Worm (Caenorhabditis elegans): ENCODE data around the gene C44C1.6.
A peak's percentile ranks its signal among the peaks of the same experiment; 100 is the strongest.

The C44C1.6 gene

DNA sequence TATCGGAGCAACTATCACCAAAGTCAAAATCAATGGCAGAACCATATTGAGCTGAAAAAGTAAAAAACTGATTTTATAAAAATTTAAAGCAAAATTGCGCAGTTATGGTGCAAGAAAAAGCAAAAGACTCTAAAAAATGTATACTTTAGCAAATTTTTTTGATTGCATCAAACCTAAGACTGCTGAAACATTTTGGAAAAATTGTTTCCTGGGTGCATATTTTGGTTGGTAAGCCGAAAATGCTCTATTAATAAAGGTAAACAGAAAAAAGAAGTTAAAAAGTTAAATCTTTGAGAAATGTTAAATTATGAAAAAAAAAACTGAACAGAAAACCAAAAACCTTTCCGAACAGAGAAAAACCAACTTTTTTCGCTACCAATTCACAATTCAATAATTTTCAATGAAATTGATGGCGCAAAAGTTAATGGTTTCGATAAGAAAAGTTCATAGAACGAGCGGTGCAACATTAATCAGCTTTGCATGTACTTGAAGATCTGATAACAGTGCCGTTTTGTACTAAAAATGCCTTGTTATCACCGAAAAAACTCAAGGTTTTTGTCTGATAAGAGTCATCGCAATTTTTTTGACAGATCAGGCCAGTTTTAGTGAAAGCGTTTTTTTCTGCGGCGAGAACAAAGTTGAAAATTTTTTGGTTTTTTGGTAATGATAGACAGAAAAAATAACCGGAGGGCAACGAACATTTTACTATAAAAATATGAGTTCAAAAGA, 8.1 kb upstream of the C44C1.6 start, which contains the start of gene abhd-3.2 (continued):
- TF ChIP-seq lir-1 (GFP tag; conservative IDR thresholded peaks at IDR 0.05) (no peak), ama-1 (optimal IDR thresholded peaks at IDR 0.05) (no peak), ama-1 (GFP tag; optimal IDR thresholded peaks at IDR 0.05) (no peak), nhr-90 (tag; optimal IDR thresholded peaks at IDR 0.05) (no peak), nhr-80 (tag; optimal IDR thresholded peaks at IDR 0.05) (peak; percentile 98), F37B4.10 (GFP tag; IDR thresholded peaks at IDR 0.05) (no peak), lin-26 (GFP tag; IDR thresholded peaks at IDR 0.05) (no peak), nhr-179 (tag; optimal IDR thresholded peaks at IDR 0.05) (no peak), ztf-6 (GFP tag; IDR thresholded peaks at IDR 0.05) (no peak), dpl-1 (GFP tag; optimal IDR thresholded peaks at IDR 0.05) (no peak), Y95B8A.8 (GFP tag; IDR thresholded peaks at IDR 0.05) (no peak), ztf-18 (tag; optimal IDR thresholded peaks at IDR 0.05) (no peak), mcd-1 (GFP tag; IDR thresholded peaks at IDR 0.05) (no peak), B0336.3 (GFP tag; IDR thresholded peaks at IDR 0.05) (peak; percentile 44; the same call in 1 of the 2 replicates), F23B12.7 (tag; optimal IDR thresholded peaks at IDR 0.05; ENCODE audit: insufficient read depth) (no peak), T26A5.8 (tag; optimal IDR thresholded peaks at IDR 0.05) (no peak), tlf-1 (GFP tag; optimal IDR thresholded peaks at IDR 0.05) (peak; percentile 44), ztf-26 (tag; optimal IDR thresholded peaks at IDR 0.05) (peak; percentile 19), hlh-12 (tag; optimal IDR thresholded peaks at IDR 0.05) (no peak)

DNA sequence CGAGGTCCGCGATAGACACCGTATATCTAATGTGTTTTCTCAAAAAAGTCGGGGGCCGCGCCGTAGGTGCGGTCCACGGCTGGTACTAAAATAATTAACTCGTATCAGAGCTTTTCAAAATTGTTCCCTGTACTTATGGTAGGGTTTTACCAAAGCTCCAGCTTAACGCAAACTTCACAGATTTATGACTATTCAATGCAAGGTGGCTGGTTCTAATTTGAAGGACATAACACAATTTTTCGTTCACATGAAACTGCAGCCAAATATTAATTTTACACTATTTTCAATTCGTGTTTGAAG, 5.1 kb upstream of the C44C1.6 start:
- TF ChIP-seq snpc-4 (GFP tag; optimal IDR thresholded peaks at IDR 0.05) (no peak), snpc-4 (tag; optimal IDR thresholded peaks at IDR 0.05) (peak in 2 of 4 experiments; percentile 62 to 72), Y67H2A.10 (GFP tag; conservative IDR thresholded peaks at IDR 0.05) (no peak)

- TF ChIP-seq madf-6 (GFP tag; IDR thresholded peaks at IDR 0.05) (no peak; the same call in 1 of the 2 replicates), mcd-1 (GFP tag; IDR thresholded peaks at IDR 0.05) (no peak), snpc-1.1 (tag; optimal IDR thresholded peaks at IDR 0.05; ENCODE audit: insufficient read depth) (no peak), nhr-80 (tag; optimal IDR thresholded peaks at IDR 0.05) (peak; percentile 37), attf-5 (GFP tag; optimal IDR thresholded peaks at IDR 0.05) (peak; percentile 21), madf-3 (GFP tag; IDR thresholded peaks at IDR 0.05) (no peak), hrde-1 (tag; optimal IDR thresholded peaks at IDR 0.05; ENCODE audit: borderline replicate concordance) (no peak), F55B11.4 (tag; optimal IDR thresholded peaks at IDR 0.05; ENCODE audit: borderline replicate concordance, insufficient read depth) (no peak), let-526 (GFP tag; IDR thresholded peaks at IDR 0.05) (no peak), snpc-4 (GFP tag; optimal IDR thresholded peaks at IDR 0.05) (no peak), snpc-4 (tag; optimal IDR thresholded peaks at IDR 0.05) (peak in 2 of 4 experiments; percentile 80 to 82), ztf-26 (tag; optimal IDR thresholded peaks at IDR 0.05) (no peak), zfh-2 (GFP tag; conservative IDR thresholded peaks at IDR 0.05) (peak; percentile 69), hlh-12 (tag; optimal IDR thresholded peaks at IDR 0.05) (no peak), lin-40 (tag; optimal IDR thresholded peaks at IDR 0.05) (peak; percentile 8), snpc-1.3 (tag; optimal IDR thresholded peaks at IDR 0.05; ENCODE audit: insufficient read depth) (no peak), pbrm-1 (GFP tag; IDR thresholded peaks at IDR 0.05) (no peak), lin-26 (GFP tag; IDR thresholded peaks at IDR 0.05) (no peak), hmg-1.2 (GFP tag; IDR thresholded peaks at IDR 0.05) (peak; percentile 38), F37B4.10 (GFP tag; IDR thresholded peaks at IDR 0.05) (no peak), ceh-27 (GFP tag; optimal IDR thresholded peaks at IDR 0.05) (peak; percentile 41)
Measured at ce11 chrX:974499-975235, 4.6 kb upstream of the C44C1.6 start, which contains the start of gene vps-45. TSS of gene vps-45 (minus strand) at chrX:974848.

Data from whole organism, young adult.